Fruit fly (Drosophila melanogaster): ENCODE measurements around the gene pira.

The pira gene

DNA sequence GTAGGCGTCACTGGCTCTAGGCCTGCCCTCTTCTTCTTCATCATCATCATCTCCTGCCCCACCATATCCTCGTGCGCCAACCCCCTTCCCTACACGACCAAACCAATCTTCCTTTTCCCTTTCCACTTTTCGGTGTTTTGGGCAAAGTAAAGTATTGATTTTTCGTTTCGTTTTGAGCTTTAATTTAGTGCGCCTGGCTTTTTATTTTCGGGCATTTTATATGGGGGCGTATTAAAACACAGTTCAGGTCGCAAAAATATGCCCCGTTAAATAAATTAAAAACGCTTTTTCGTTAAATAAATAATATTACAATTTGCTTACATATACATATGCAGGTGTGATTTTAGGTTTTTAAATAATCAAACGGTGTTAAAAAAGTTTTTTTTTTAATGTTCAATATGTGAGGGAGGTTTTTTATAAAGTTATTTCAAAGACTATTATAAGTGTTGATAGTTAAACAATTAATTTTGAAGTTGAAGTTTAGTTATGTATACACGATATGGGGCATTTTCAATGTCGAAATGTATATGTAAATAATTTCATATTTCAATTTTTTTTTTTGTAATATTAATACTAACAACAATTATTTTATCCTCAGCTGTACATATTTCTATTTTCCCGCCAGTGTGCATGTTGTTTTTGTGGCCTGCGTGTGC, 25.5 kb downstream of the pira start (continued):
- TF ChIP-seq sim (GFP tag; IDR thresholded peaks at IDR 0.05), result peak; percentile 24; the same call in 1 of the 2 replicates
- no peak for TF ChIP-seq gce (GFP tag; IDR thresholded peaks at IDR 0.05)
- peak; percentile 45 for TF ChIP-seq NfI (GFP tag; optimal IDR thresholded peaks at IDR 0.05)
- TF ChIP-seq CG8290 (GFP tag; optimal IDR thresholded peaks at IDR 0.05), result peak; percentile 22
- TF ChIP-seq CG8290 (tag; optimal IDR thresholded peaks at IDR 0.05), result no peak
- TF ChIP-seq salm (tag; optimal IDR thresholded peaks at IDR 0.05), result peak; percentile 35
- TF ChIP-seq insv (GFP tag; optimal IDR thresholded peaks at IDR 0.05), result no peak
- TF ChIP-seq Nf-YB (GFP tag; optimal IDR thresholded peaks at IDR 0.05), result peak; percentile 59
- peak; percentile 13 for TF ChIP-seq CG33557 (GFP tag; optimal IDR thresholded peaks at IDR 0.05)
- peak; percentile 20 for TF ChIP-seq CG10462 (GFP tag; optimal IDR thresholded peaks at IDR 0.05)
- TF ChIP-seq schlank (tag; optimal IDR thresholded peaks at IDR 0.05), result no peak
- peak; percentile 42 for TF ChIP-seq tin (GFP tag; optimal IDR thresholded peaks at IDR 0.05)
- no peak for TF ChIP-seq crol (GFP tag; IDR thresholded peaks at IDR 0.05)

DNA sequence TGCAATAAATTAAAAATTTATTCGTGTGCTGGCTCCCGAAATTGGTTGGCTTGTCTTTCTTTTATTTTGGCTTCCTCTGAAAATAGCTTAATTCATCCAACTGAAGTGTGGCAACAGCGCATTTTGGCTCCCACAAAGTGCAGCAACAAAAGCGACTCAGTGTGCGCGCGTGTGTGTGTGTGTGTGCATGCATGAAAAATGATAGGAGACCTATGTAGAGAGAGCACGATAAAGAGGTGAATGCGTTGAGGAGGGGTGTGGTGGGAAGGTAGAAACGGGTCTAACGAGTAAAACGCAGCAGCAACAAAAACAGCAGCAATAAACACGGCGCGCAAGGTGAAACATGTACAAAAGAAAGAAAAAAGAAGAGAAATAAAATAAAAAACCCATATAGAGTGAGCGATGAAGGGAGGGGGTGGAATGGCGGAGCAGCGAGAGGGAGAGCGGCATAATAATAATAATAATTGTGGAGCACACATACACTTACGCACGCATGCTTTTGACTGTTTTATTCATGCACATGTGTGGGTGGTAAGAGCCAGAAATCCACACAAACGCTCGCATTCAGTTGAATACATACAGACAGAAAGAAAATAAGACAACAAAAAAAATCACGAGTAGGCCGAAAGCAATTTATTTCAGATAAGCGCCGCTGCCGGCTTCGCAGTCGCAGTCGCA, 26.2 kb downstream of the pira start:
- TF ChIP-seq Nf-YC (tag; optimal IDR thresholded peaks at IDR 0.05) (peak; percentile 27), otp (GFP tag; IDR thresholded peaks at IDR 0.05) (peak; percentile 31; the same call in 1 of the 3 replicates), CG8290 (GFP tag; optimal IDR thresholded peaks at IDR 0.05) (no peak), CG8290 (tag; optimal IDR thresholded peaks at IDR 0.05) (no peak), Meics (GFP tag; optimal IDR thresholded peaks at IDR 0.05) (peak; percentile 16), vvl (GFP tag; IDR thresholded peaks at IDR 0.05) (peak; percentile 45; the same call in 1 of the 2 replicates), gsb (GFP tag; IDR thresholded peaks at IDR 0.05) (no peak), lbe (GFP tag; optimal IDR thresholded peaks at IDR 0.05) (peak; percentile 61), psq (GFP tag; optimal IDR thresholded peaks at IDR 0.05) (peak; percentile 84), exex (tag; optimal IDR thresholded peaks at IDR 0.05) (peak; percentile 42), CG17359 (tag; optimal IDR thresholded peaks at IDR 0.05) (no peak), ci (GFP tag; IDR thresholded peaks at IDR 0.05) (peak; percentile 52; the same call in 2 of the 3 replicates), Hmr (GFP tag; optimal IDR thresholded peaks at IDR 0.05) (peak; percentile 56), CG12769 (tag; optimal IDR thresholded peaks at IDR 0.05) (peak; percentile 9), CG7745 (tag; optimal IDR thresholded peaks at IDR 0.05) (peak; percentile 8), sens (GFP tag) (peak; percentile 88), az2 (GFP tag; optimal IDR thresholded peaks at IDR 0.05) (peak; percentile 10), CG11504 (tag; optimal IDR thresholded peaks at IDR 0.05) (peak; percentile 1), tgo (GFP tag; IDR thresholded peaks at IDR 0.05) (0 out of 3 replicates have a peak, but pooled peaks have one; percentile 20), corto (GFP tag; optimal IDR thresholded peaks at IDR 0.05) (peak; percentile 38), sqz (GFP tag; optimal IDR thresholded peaks at IDR 0.05) (peak; percentile 84), CG12391 (tag; optimal IDR thresholded peaks at IDR 0.05) (peak; percentile 15), zfh1 (GFP tag; IDR thresholded peaks at IDR 0.05) (0 out of 3 replicates have a peak, but pooled peaks have one; percentile 42), CG13624 (GFP tag; optimal IDR thresholded peaks at IDR 0.05) (peak; percentile 7), Abd-B (GFP tag; optimal IDR thresholded peaks at IDR 0.05) (peak; percentile 50), bab2 (GFP tag; optimal IDR thresholded peaks at IDR 0.05) (no peak), Bgb (GFP tag; IDR thresholded peaks at IDR 0.05; ENCODE audit: partially characterized antibody) (peak; percentile 9; the same call in 1 of the 2 replicates), CG6689 (GFP tag; IDR thresholded peaks at IDR 0.05) (peak; percentile 33; the same call in 1 of the 2 replicates), CG3407 (GFP tag; optimal IDR thresholded peaks at IDR 0.05) (peak; percentile 100), ara (GFP tag; IDR thresholded peaks at IDR 0.05) (0 out of 2 replicates have a peak, but pooled peaks have one; percentile 19), Max (GFP tag; optimal IDR thresholded peaks at IDR 0.05) (no peak), cad (GFP tag; optimal IDR thresholded peaks at IDR 0.05) (peak; percentile 56), chinmo (GFP tag; IDR thresholded peaks at IDR 0.05; ENCODE audit: partially characterized antibody) (peak; percentile 84; the same call in 2 of the 4 replicates), shn (GFP tag; optimal IDR thresholded peaks at IDR 0.05) (no peak), salm (tag; optimal IDR thresholded peaks at IDR 0.05) (no peak), Drgx (GFP tag; IDR thresholded peaks at IDR 0.05) (peak; percentile 91), NK7.1 (GFP tag; optimal IDR thresholded peaks at IDR 0.05) (peak; percentile 27)

All from whole organism, embryonic.